Worm (Caenorhabditis elegans) whole organism, young adult: ENCODE results near the gene nra-1.

Experiments used
- B0035.1 ChIP-seq: sonication (generic microtip); optimal IDR thresholded peaks from 2 replicates; lab custom pipeline; 2016; ENCODE audit warnings: missing genetic modification characterization, mild to moderate bottlenecking, missing compliant biosample characterization, missing genotype, missing genetic modification reagents
- B0336.3 ChIP-seq: fragments of 200-800 bp; sonication (Bioruptor generic); IDR thresholded peaks from 2 replicates; pipeline ENCODE4 v1.3.6; 2022; ENCODE audit warnings: missing genetic modification characterization, missing compliant biosample characterization
- T26A5.8 ChIP-seq: sonication (generic microtip); optimal IDR thresholded peaks from 2 replicates; lab custom pipeline; 2016; ENCODE audit warnings: missing genetic modification characterization, missing compliant biosample characterization
- Y53F4B.3 ChIP-seq: fragments of 200-800 bp; sonication (Bioruptor generic); IDR thresholded peaks from 2 replicates; pipeline ENCODE4 v1.3.6; 2022; ENCODE audit warnings: missing genetic modification reagents, missing genetic modification characterization, missing compliant biosample characterization
- Y56A3A.18 ChIP-seq: fragments of 200-800 bp; sonication (Bioruptor generic); IDR thresholded peaks from 2 replicates; pipeline ENCODE4 v1.3.6; 2022; ENCODE audit warnings: missing genetic modification reagents, missing genetic modification characterization, missing compliant biosample characterization
- Y67H2A.10 ChIP-seq: fragments of 200-800 bp; sonication (Bioruptor generic); conservative IDR thresholded peaks from 2 replicates; pipeline ENCODE4 v1.3.6; 2022; ENCODE audit warnings: missing genetic modification reagents, missing genetic modification characterization, missing compliant biosample characterization
- ZK185.1 ChIP-seq: sonication (generic microtip); optimal IDR thresholded peaks from 2 replicates; lab custom pipeline; 2016; ENCODE audit warnings: mild to moderate bottlenecking, missing genetic modification characterization, missing compliant biosample characterization; ENCODE audit not compliant: poor library complexity, severe bottlenecking
- atf-7 ChIP-seq: sonication (generic microtip); optimal IDR thresholded peaks from 2 replicates; lab custom pipeline; 2017; ENCODE audit warnings: mild to moderate bottlenecking, missing genetic modification characterization, missing compliant biosample characterization
- athp-1 ChIP-seq: sonication (generic microtip); optimal IDR thresholded peaks from 2 replicates; lab custom pipeline; 2017; ENCODE audit warnings: mild to moderate bottlenecking, missing genetic modification characterization, missing compliant biosample characterization
- attf-3 ChIP-seq: fragments of 200-800 bp; sonication (Bioruptor generic); conservative IDR thresholded peaks from 2 replicates; pipeline ENCODE4 v1.3.6; 2022; ENCODE audit warnings: missing genetic modification reagents, missing genetic modification characterization, missing compliant biosample characterization
- attf-5 ChIP-seq: fragments of 200-800 bp; sonication (Bioruptor generic); optimal IDR thresholded peaks from 2 replicates; lab custom pipeline; 2018; ENCODE audit warnings: mild to moderate bottlenecking, missing genetic modification characterization, missing compliant biosample characterization
- attf-6 ChIP-seq: fragments of 200-800 bp; sonication (Bioruptor generic); IDR thresholded peaks from 2 replicates; pipeline ENCODE4 v1.3.6; 2022; ENCODE audit warnings: missing genetic modification reagents, missing genetic modification characterization, missing compliant biosample characterization
- bed-1 ChIP-seq: fragments of 200-800 bp; sonication (Bioruptor generic); IDR thresholded peaks from 2 replicates; pipeline ENCODE4 v1.3.6; 2022; ENCODE audit warnings: missing genetic modification reagents, missing genetic modification characterization, missing compliant biosample characterization
- ceh-100 ChIP-seq: fragments of 200-800 bp; sonication (Bioruptor generic); IDR thresholded peaks from 2 replicates; pipeline ENCODE4 v1.3.6; 2022; ENCODE audit warnings: missing genetic modification reagents, missing genetic modification characterization, missing compliant biosample characterization
- ceh-91 ChIP-seq: fragments of 200-800 bp; sonication (Bioruptor generic); IDR thresholded peaks from 2 replicates; pipeline ENCODE4 v1.3.6; 2022; ENCODE audit warnings: missing genetic modification reagents, missing genetic modification characterization, missing compliant biosample characterization
- dpff-1 ChIP-seq: sonication (generic microtip); optimal IDR thresholded peaks from 2 replicates; lab custom pipeline; 2017; ENCODE audit warnings: mild to moderate bottlenecking, missing genetic modification characterization, missing compliant biosample characterization
- egl-44 ChIP-seq: fragments of 200-800 bp; sonication (Bioruptor generic); IDR thresholded peaks from 2 replicates; pipeline ENCODE4 v1.3.6; 2022; ENCODE audit warnings: missing genetic modification reagents, missing genetic modification characterization, missing compliant biosample characterization
- ets-4 ChIP-seq: fragments of 200-800 bp; sonication (Bioruptor generic); optimal IDR thresholded peaks from 2 replicates; lab custom pipeline; 2018; ENCODE audit warnings: mild to moderate bottlenecking, missing genetic modification characterization, missing compliant biosample characterization
- hlh-26 ChIP-seq: fragments of 200-800 bp; sonication (Bioruptor generic); conservative IDR thresholded peaks from 2 replicates; pipeline ENCODE4 v1.3.6; 2022; ENCODE audit warnings: missing genetic modification reagents, missing genetic modification characterization, missing compliant biosample characterization
- hsf-1 ChIP-seq: fragments of 200-800 bp; sonication (Bioruptor generic); IDR thresholded peaks from 2 replicates; pipeline ENCODE4 v1.3.6; 2022; ENCODE audit warnings: missing genetic modification reagents, missing genetic modification characterization, missing compliant biosample characterization
- let-607 ChIP-seq, 2 experiments: fragments of 200-800 bp in 1 of 2; sonication (Bioruptor generic) in 1 of 2; sonication (generic microtip) in 1 of 2; optimal IDR thresholded peaks; 2 replicates each; lab custom pipeline; 2016 to 2018; ENCODE audit warnings: mild to moderate bottlenecking in 2 of 2, missing compliant biosample characterization in 2 of 2, missing genetic modification characterization in 2 of 2, moderate library complexity in 2 of 2, missing genotype in 1 of 2
- lin-26 ChIP-seq: fragments of 200-800 bp; sonication (Bioruptor generic); IDR thresholded peaks from 2 replicates; pipeline ENCODE4 v1.3.6; 2022; ENCODE audit warnings: missing genetic modification reagents, missing genetic modification characterization, missing compliant biosample characterization
- lin-54 ChIP-seq: fragments of 200-800 bp; sonication (Bioruptor generic); optimal IDR thresholded peaks from 2 replicates; lab custom pipeline; 2018; ENCODE audit warnings: mild to moderate bottlenecking, missing genetic modification characterization, missing compliant biosample characterization
- madf-8 ChIP-seq: fragments of 200-800 bp; sonication (Bioruptor generic); conservative IDR thresholded peaks from 2 replicates; pipeline ENCODE4 v1.3.6; 2022; ENCODE audit warnings: missing genetic modification reagents, missing genetic modification characterization, missing compliant biosample characterization
- mcd-1 ChIP-seq: fragments of 200-800 bp; sonication (Bioruptor generic); IDR thresholded peaks from 2 replicates; pipeline ENCODE4 v1.3.6; 2022; ENCODE audit warnings: missing genetic modification reagents, missing genetic modification characterization, missing compliant biosample characterization
- nfya-2 ChIP-seq: fragments of 200-800 bp; sonication (Bioruptor generic); IDR thresholded peaks from 2 replicates; pipeline ENCODE4 v1.3.6; 2022; ENCODE audit warnings: missing genetic modification reagents, missing genetic modification characterization, missing compliant biosample characterization
- nhr-120 ChIP-seq: fragments of 200-800 bp; sonication (Bioruptor generic); IDR thresholded peaks from 2 replicates; pipeline ENCODE4 v1.3.6; 2022; ENCODE audit warnings: missing genetic modification characterization, missing compliant biosample characterization
- nhr-80 ChIP-seq: sonication (generic microtip); optimal IDR thresholded peaks from 2 replicates; lab custom pipeline; 2016; ENCODE audit warnings: missing genetic modification characterization, missing compliant biosample characterization
- nhr-90 ChIP-seq: sonication (generic microtip); optimal IDR thresholded peaks from 2 replicates; lab custom pipeline; 2016; ENCODE audit warnings: missing genotype, mild to moderate bottlenecking, missing genetic modification characterization, missing compliant biosample characterization
- snpc-1.1 ChIP-seq: sonication (generic microtip); optimal IDR thresholded peaks from 2 replicates; lab custom pipeline; 2017; ENCODE audit warnings: missing genetic modification characterization, mild to moderate bottlenecking, missing compliant biosample characterization, antibody characterized with exemption, moderate library complexity, missing genotype, missing genetic modification reagents; ENCODE audit not compliant: insufficient read depth
- snpc-4 ChIP-seq, 5 experiments: fragments of 150-350 bp in 1 of 5; sonication (generic microtip) in 4 of 5; optimal IDR thresholded peaks; 2 replicates each; lab custom pipeline; 2014 to 2018; ENCODE audit warnings: missing genetic modification characterization in 5 of 5, missing biosample characterization in 3 of 5, antibody characterized with exemption in 2 of 5, mild to moderate bottlenecking in 2 of 5, missing compliant biosample characterization in 2 of 5, missing genotype in 2 of 5, moderate library complexity in 2 of 5, missing genetic modification reagents in 1 of 5
- sptf-2 ChIP-seq: fragments of 200-800 bp; sonication (Bioruptor generic); optimal IDR thresholded peaks from 2 replicates; lab custom pipeline; 2018; ENCODE audit warnings: mild to moderate bottlenecking, missing genetic modification characterization, missing compliant biosample characterization
- tbp1 ChIP-seq: fragments of 200-800 bp; sonication (Bioruptor generic); optimal IDR thresholded peaks from 2 replicates; lab custom pipeline; 2018; ENCODE audit warnings: mild to moderate bottlenecking, missing genetic modification characterization, missing compliant biosample characterization
- unc-62 ChIP-seq: fragments of 150-350 bp; optimal IDR thresholded peaks from 2 replicates; lab custom pipeline; 2014; ENCODE audit warnings: missing biosample characterization, missing genetic modification reagents, missing genetic modification characterization
- zim-3 ChIP-seq: sonication (generic microtip); optimal IDR thresholded peaks from 2 replicates; lab custom pipeline; 2017; ENCODE audit warnings: mild to moderate bottlenecking, missing genetic modification characterization, moderate library complexity, missing compliant biosample characterization
- ztf-18 ChIP-seq: sonication (generic microtip); optimal IDR thresholded peaks from 2 replicates; lab custom pipeline; 2016; ENCODE audit warnings: missing genotype, mild to moderate bottlenecking, missing genetic modification characterization, missing compliant biosample characterization
- ztf-22 ChIP-seq: fragments of 200-800 bp; sonication (Bioruptor generic); optimal IDR thresholded peaks from 2 replicates; lab custom pipeline; 2018; ENCODE audit warnings: mild to moderate bottlenecking, missing genetic modification characterization, moderate library complexity, missing compliant biosample characterization
- ztf-26 ChIP-seq: sonication (generic microtip); optimal IDR thresholded peaks from 2 replicates; lab custom pipeline; 2017; ENCODE audit warnings: missing genetic modification characterization, missing compliant biosample characterization

The nra-1 gene

DNA sequence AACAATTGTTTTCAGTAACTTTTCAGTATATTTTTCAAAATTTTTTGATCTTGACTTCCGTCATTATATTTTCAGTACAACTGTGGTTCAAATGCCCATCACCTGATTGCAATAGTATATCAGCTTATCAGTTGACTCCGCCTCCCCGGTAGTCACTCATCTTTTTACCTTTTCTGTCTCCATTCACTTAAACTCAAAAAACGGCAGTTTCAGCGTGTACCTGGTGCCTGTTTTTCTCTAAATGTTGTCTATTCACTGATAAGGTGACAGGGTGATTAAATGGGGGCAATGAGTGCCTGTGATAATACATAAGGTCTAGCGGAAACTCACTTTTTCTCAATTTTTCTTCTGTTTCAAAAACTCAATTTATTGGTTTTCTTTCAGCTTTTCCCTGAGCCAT is 38.8 kb downstream of the nra-1 start, which contains the start of gene ZK550.2:
Gene ZK550.2 (plus strand): TSS at position 385 of the 400 bp plus-strand sequence.
- TF ChIP-seq tbp1 (GFP tag; lab: Kevin White, UChicago) (peak; percentile 54), unc-62 (GFP tag; lab: Kevin White, UChicago) (peak; percentile 56), snpc-1.1 (no peak), B0336.3 (GFP tag; lab: Robert Waterston, UW) (no peak), B0035.1 (no peak), sptf-2 (GFP tag; lab: Kevin White, UChicago) (peak; percentile 13), attf-5 (peak; percentile 21), egl-44 (GFP tag; lab: Robert Waterston, UW) (peak; percentile 70; the same call in 1 of the 2 replicates), Y56A3A.18 (0 out of 2 replicates have a peak, but pooled peaks have one; percentile 78), atf-7 (tag; lab: Kevin White, UChicago) (peak; percentile 45), ztf-18 (tag; lab: Kevin White, UChicago) (peak; percentile 23), Y67H2A.10 (no peak), mcd-1 (GFP tag; lab: Robert Waterston, UW) (0 out of 2 replicates have a peak, but pooled peaks have one; percentile 37), ceh-100 (no peak), ztf-26 (no peak), zim-3 (tag; lab: Kevin White, UChicago) (no peak), nhr-90 (tag; lab: Kevin White, UChicago) (peak; percentile 40), nhr-80 (peak; percentile 97), madf-8 (GFP tag; lab: Robert Waterston, UW) (no peak), dpff-1 (tag; lab: Kevin White, UChicago) (no peak), hsf-1 (GFP tag; lab: Robert Waterston, UW) (no peak), athp-1 (no peak), ets-4 (GFP tag; lab: Kevin White, UChicago) (peak; percentile 82), hlh-26 (GFP tag; lab: Robert Waterston, UW) (no peak), ztf-22 (GFP tag; lab: Kevin White, UChicago) (peak; percentile 63), let-607 (tag; optimal IDR thresholded peaks at IDR 0.05; lab: Kevin White, UChicago) (peak in 1 of 2 experiments; percentile 5), lin-54 (GFP tag; lab: Kevin White, UChicago) (peak; percentile 8)
- TF ChIP-seq, all 124 proteins: peak for 15

DNA sequence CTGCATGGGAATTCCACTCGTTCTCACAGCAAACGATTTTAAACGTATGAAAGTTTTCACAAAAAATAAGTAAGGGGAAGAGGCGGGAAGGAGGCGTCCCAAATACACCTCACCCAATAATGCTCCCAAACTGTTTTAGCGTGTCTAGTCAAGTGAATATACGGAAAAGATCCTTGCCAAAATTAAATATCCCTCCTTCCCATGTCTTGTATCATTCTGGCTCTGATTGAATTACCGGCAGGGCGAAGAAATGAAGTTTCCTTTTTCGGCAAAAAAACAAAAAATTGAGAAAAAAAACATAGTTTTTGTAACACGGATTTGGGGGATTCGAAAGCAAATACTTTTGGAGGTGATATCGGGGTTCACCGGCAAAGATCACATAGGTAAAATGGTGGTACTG is 45.0 kb downstream of the nra-1 start:
- no peak for TF ChIP-seq ZK185.1 (tag; lab: Kevin White, UChicago)
- no peak for TF ChIP-seq ceh-91 (GFP tag; lab: Robert Waterston, UW)
- no peak for TF ChIP-seq T26A5.8 (tag; lab: Kevin White, UChicago)
- TF ChIP-seq attf-6, result no peak
- TF ChIP-seq attf-3 (GFP tag; lab: Robert Waterston, UW), result no peak
- TF ChIP-seq ztf-26, result no peak
- TF ChIP-seq nhr-120 (GFP tag; lab: Robert Waterston, UW), result no peak
- no peak for TF ChIP-seq lin-26 (GFP tag; lab: Robert Waterston, UW)
- no peak for TF ChIP-seq snpc-4 (GFP tag; optimal IDR thresholded peaks at IDR 0.05; lab: Kevin White, UChicago)
- TF ChIP-seq snpc-4 (tag; optimal IDR thresholded peaks at IDR 0.05; lab: Kevin White, UChicago), result no peak
- TF ChIP-seq bed-1 (GFP tag; lab: Robert Waterston, UW), result no peak
- no peak for TF ChIP-seq nfya-2 (GFP tag; lab: Robert Waterston, UW)
- no peak for TF ChIP-seq Y53F4B.3 (GFP tag; lab: Robert Waterston, UW)
